Fruit fly (Drosophila melanogaster) whole organism: Measurements from ENCODE around the gene CG18530.

Experiments
- CG8478 ChIP-seq: fragments of >200 bp; optimal IDR thresholded peaks from 2 replicates; lab custom pipeline; 2018; ENCODE audit warnings: inconsistent platforms
- psq ChIP-seq: fragments of >200 bp; optimal IDR thresholded peaks from 2 replicates; lab custom pipeline; 2017

dm6 chr3R:12622778-12623177 is 10.4 kb upstream of the CG18530 start:
- TF ChIP-seq psq (no peak), CG8478 (lab: Kevin White, UChicago) (no peak)
